Worm (Caenorhabditis elegans): Measurements from ENCODE around the gene F26G1.10.

The F26G1.10 gene

DNA sequence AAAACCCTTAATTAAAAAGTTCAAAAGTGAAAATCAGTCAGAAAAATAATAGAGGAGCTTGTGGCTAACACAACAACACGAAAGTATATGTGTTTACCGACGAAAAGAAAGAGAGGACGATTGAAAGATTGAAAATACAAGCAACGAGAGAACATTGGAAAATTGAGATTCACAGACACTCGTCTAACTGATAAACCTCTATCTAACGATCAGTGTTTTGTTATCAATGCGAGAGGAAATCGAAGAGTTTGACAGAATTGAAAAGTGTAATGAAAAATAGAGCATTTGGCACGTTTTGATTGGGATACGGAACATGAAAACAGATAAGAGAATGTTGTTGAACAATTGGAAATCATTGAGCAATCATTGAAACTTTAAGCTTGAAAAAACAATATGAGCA lies 45.5 kb upstream of the F26G1.10 start (continued):
- TF ChIP-seq arid-1 (GFP tag; conservative IDR thresholded peaks at IDR 0.05) (no peak), ceh-28 (tag; optimal IDR thresholded peaks at IDR 0.05) (no peak), duxl-1 (tag; optimal IDR thresholded peaks at IDR 0.05; ENCODE audit: poor library complexity) (no peak), mes-2 (tag; optimal IDR thresholded peaks at IDR 0.05; ENCODE audit: poor library complexity, severe bottlenecking) (no peak), madf-5 (GFP tag; IDR thresholded peaks at IDR 0.05) (no peak), lsy-2 (tag; optimal IDR thresholded peaks at IDR 0.05) (no peak), egl-27 (tag; optimal IDR thresholded peaks at IDR 0.05) (no peak), hlh-30 (tag; optimal IDR thresholded peaks at IDR 0.05; ENCODE audit: insufficient read depth) (peak; percentile 31), unc-130 (GFP tag; optimal IDR thresholded peaks at IDR 0.05) (no peak), dve-1 (tag; optimal IDR thresholded peaks at IDR 0.05; ENCODE audit: insufficient read depth) (peak; percentile 92), F44E2.7 (GFP tag; IDR thresholded peaks at IDR 0.05) (no peak), ceh-20 (GFP tag; IDR thresholded peaks at IDR 0.05) (no peak), zip-11 (GFP tag; IDR thresholded peaks at IDR 0.05) (no peak), daf-16 (GFP tag; optimal IDR thresholded peaks at IDR 0.05) (peak; percentile 66 to 95), daf-16 (tag; optimal IDR thresholded peaks at IDR 0.05) (peak; percentile 99), F37D6.2 (tag; optimal IDR thresholded peaks at IDR 0.05) (no peak), lir-3 (tag; optimal IDR thresholded peaks at IDR 0.05) (no peak), Y105C5A.15 (GFP tag; IDR thresholded peaks at IDR 0.05) (no peak), ztf-7 (tag; optimal IDR thresholded peaks at IDR 0.05) (no peak), F49E8.2 (tag; optimal IDR thresholded peaks at IDR 0.05; ENCODE audit: borderline replicate concordance) (no peak), lin-39 (tag; optimal IDR thresholded peaks at IDR 0.05) (no peak), fos-1 (tag; optimal IDR thresholded peaks at IDR 0.05) (no peak), aha-1 (tag) (no peak), egl-43 (GFP tag; IDR thresholded peaks at IDR 0.05) (no peak), jun-1 (tag; optimal IDR thresholded peaks at IDR 0.05) (no peak), lin-15B (tag; optimal IDR thresholded peaks at IDR 0.05) (no peak), unc-62 (GFP tag; optimal IDR thresholded peaks at IDR 0.05 in 1 of 2) (no peak), unc-62 (tag; optimal IDR thresholded peaks at IDR 0.05) (no peak), zag-1 (tag; optimal IDR thresholded peaks at IDR 0.05) (no peak), nhr-48 (tag; optimal IDR thresholded peaks at IDR 0.05) (no peak), nhr-77 (tag; optimal IDR thresholded peaks at IDR 0.05) (peak; percentile 92), Y48G9A.11 (GFP tag; IDR thresholded peaks at IDR 0.05) (no peak), php-3 (GFP tag; IDR thresholded peaks at IDR 0.05) (peak; percentile 50; the same call in 1 of the 2 replicates), R02D3.7 (tag; optimal IDR thresholded peaks at IDR 0.05) (no peak), dmd-8 (GFP tag; IDR thresholded peaks at IDR 0.05) (no peak), zfp-2 (tag; optimal IDR thresholded peaks at IDR 0.05) (no peak), nhr-237 (tag; optimal IDR thresholded peaks at IDR 0.05) (no peak), lin-38 (GFP tag; IDR thresholded peaks at IDR 0.05) (no peak), zip-2 (tag; optimal IDR thresholded peaks at IDR 0.05) (no peak), hmg-1.1 (GFP tag; IDR thresholded peaks at IDR 0.05) (no peak), nhr-102 (tag; optimal IDR thresholded peaks at IDR 0.05) (peak; percentile 14), lin-1 (GFP tag; IDR thresholded peaks at IDR 0.05) (peak; percentile 73), lin-29 (GFP tag; IDR thresholded peaks at IDR 0.05) (no peak), daf-8 (GFP tag; IDR thresholded peaks at IDR 0.05) (no peak), ctbp-1 (GFP tag; IDR thresholded peaks at IDR 0.05) (no peak), nhr-28 (tag; optimal IDR thresholded peaks at IDR 0.05) (peak; percentile 95), fkh-10 (GFP tag; optimal IDR thresholded peaks at IDR 0.05) (no peak), ZK337.2 (GFP tag; IDR thresholded peaks at IDR 0.05) (no peak), hlh-11 (tag; optimal IDR thresholded peaks at IDR 0.05) (peak; percentile 91), F10B5.3 (tag; optimal IDR thresholded peaks at IDR 0.05) (no peak), aly-2 (tag; optimal IDR thresholded peaks at IDR 0.05) (no peak), ceh-82 (tag; optimal IDR thresholded peaks at IDR 0.05) (no peak), mep-1 (tag; optimal IDR thresholded peaks at IDR 0.05) (peak; percentile 18), ama-1 (optimal IDR thresholded peaks at IDR 0.05) (no peak)

Data from whole organism, L4 larva.